Worm (Caenorhabditis elegans) whole organism, L1 larva: ENCODE results near the gene T05A10.6.

Experiments
- ama-1 ChIP-seq: fragments of 150-350 bp; optimal IDR thresholded peaks from 2 replicates; lab custom pipeline; 2014
- ceh-88 ChIP-seq: fragments of 200-800 bp; sonication (Bioruptor generic); IDR thresholded peaks from 2 replicates; pipeline ENCODE4 v1.3.6; 2022; ENCODE audit warnings: missing genetic modification characterization, missing compliant biosample characterization
- ceh-90 ChIP-seq: sonication (generic microtip); optimal IDR thresholded peaks from 2 replicates; lab custom pipeline; 2016; ENCODE audit warnings: missing genetic modification characterization, missing compliant biosample characterization
- nhr-28 ChIP-seq: fragments of 150-350 bp; optimal IDR thresholded peaks from 2 replicates; lab custom pipeline; 2014; ENCODE audit warnings: missing biosample characterization, missing genetic modification characterization
- nhr-76 ChIP-seq: sonication (generic microtip); optimal IDR thresholded peaks from 2 replicates; lab custom pipeline; 2017; ENCODE audit warnings: missing biosample characterization, missing genetic modification characterization
- nhr-77 ChIP-seq: fragments of 150-350 bp; optimal IDR thresholded peaks from 2 replicates; lab custom pipeline; 2014; ENCODE audit warnings: missing biosample characterization, missing genetic modification characterization
- snpc-4 ChIP-seq: fragments of 150-350 bp; optimal IDR thresholded peaks from 2 replicates; lab custom pipeline; 2014; ENCODE audit warnings: missing biosample characterization, missing genetic modification characterization

DNA sequence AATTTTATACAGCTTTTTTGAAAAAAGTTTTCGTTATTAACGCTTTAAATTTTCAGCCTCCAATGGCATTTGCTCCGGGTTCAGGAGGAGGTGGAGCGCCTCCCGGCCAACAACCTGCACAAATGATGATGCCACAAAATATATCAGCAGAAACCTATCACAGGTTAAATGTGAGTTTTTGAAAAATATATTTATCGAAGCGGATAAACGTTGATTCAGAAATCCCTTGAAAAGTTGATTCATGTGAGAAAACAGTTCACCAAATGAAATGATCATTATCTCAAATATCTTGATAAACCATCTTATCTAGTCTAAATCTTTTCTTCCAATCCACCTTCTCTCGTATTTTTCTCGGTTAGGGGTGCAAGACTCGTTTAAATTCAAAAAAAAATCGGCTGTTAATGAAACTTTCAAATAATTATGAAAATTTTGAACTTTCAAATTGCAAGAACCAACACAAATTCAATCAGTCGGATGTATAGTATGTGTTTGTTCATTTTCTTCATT lies 25.3 kb downstream of the T05A10.6 start, which contains the start of gene sma-9:
- TF ChIP-seq nhr-76 (no peak), nhr-77 (tag; lab: Kevin White, UChicago) (no peak), ceh-90 (no peak), ceh-88 (GFP tag; lab: Robert Waterston, UW) (no peak), nhr-28 (no peak), ama-1 (lab: Kevin White, UChicago) (no peak), snpc-4 (tag; lab: Kevin White, UChicago) (no peak)
